Worm (Caenorhabditis elegans) whole organism, L4 larva: Measurements from ENCODE around the gene inpp-4B.
A peak's percentile ranks its signal among the peaks of the same experiment; 100 is the strongest.

ENCODE experiments used
- Y48G9A.11 ChIP-seq: fragments of 200-800 bp; sonication (Bioruptor generic); IDR thresholded peaks from 2 replicates; pipeline ENCODE4 v1.3.6; 2022; ENCODE audit warnings: missing genetic modification reagents, missing genetic modification characterization, missing compliant biosample characterization
- ama-1 ChIP-seq: fragments of 150-350 bp; optimal IDR thresholded peaks from 2 replicates; lab custom pipeline; 2014; ENCODE audit warnings: inconsistent platforms, mixed read lengths
- ces-1 ChIP-seq: fragments of 150-350 bp; sonication (generic microtip); optimal IDR thresholded peaks from 4 replicates; lab custom pipeline; 2014; ENCODE audit warnings: missing biosample characterization, missing genetic modification reagents, missing genetic modification characterization
- dve-1 ChIP-seq: sonication (generic microtip); optimal IDR thresholded peaks from 2 replicates; lab custom pipeline; 2017; ENCODE audit warnings: antibody characterized with exemption, mild to moderate bottlenecking, missing genetic modification characterization, missing compliant biosample characterization; ENCODE audit not compliant: insufficient read depth
- egl-43 ChIP-seq: fragments of 200-800 bp; sonication (Bioruptor generic); IDR thresholded peaks from 2 replicates; pipeline ENCODE4 v1.3.6; 2022; ENCODE audit warnings: missing genetic modification reagents, missing genetic modification characterization, missing compliant biosample characterization
- mep-1 ChIP-seq: fragments of 150-350 bp; sonication (generic microtip); optimal IDR thresholded peaks from 3 replicates; lab custom pipeline; 2014; ENCODE audit warnings: missing biosample characterization, missing genetic modification characterization
- snpc-4 ChIP-seq: fragments of 150-350 bp; optimal IDR thresholded peaks from 2 replicates; lab custom pipeline; 2014; ENCODE audit warnings: missing biosample characterization, missing genetic modification characterization

ce11 chrIII:10314234-10314633, 47.6 kb upstream of the inpp-4B start:
- no peak for TF ChIP-seq Y48G9A.11 (GFP tag; lab: Robert Waterston, UW)
- TF ChIP-seq ama-1, result no peak
- TF ChIP-seq dve-1 (tag; lab: Kevin White, UChicago), result peak; percentile 1
- no peak for TF ChIP-seq egl-43 (GFP tag; lab: Robert Waterston, UW)
- TF ChIP-seq ces-1 (GFP tag; lab: Kevin White, UChicago), result no peak
- TF ChIP-seq snpc-4 (tag; lab: Kevin White, UChicago), result no peak
- no peak for TF ChIP-seq mep-1 (tag; lab: Kevin White, UChicago)
